Worm (Caenorhabditis elegans) whole organism, L3 larva: ENCODE data around the gene C29H12.2.

ENCODE experiments used
- R02D3.7 ChIP-seq: fragments of 150-350 bp; optimal IDR thresholded peaks from 2 replicates; lab custom pipeline; 2014; ENCODE audit warnings: missing biosample characterization, missing genetic modification characterization
- mdl-1 ChIP-seq: fragments of 150-350 bp; optimal IDR thresholded peaks from 2 replicates; lab custom pipeline; 2014; ENCODE audit warnings: missing biosample characterization, missing genetic modification characterization
- nhr-12 ChIP-seq: fragments of 150-350 bp; optimal IDR thresholded peaks from 2 replicates; lab custom pipeline; 2014; ENCODE audit warnings: missing biosample characterization, missing genetic modification characterization
- pha-4 ChIP-seq: fragments of 150-350 bp; optimal IDR thresholded peaks from 2 replicates; lab custom pipeline; 2014; ENCODE audit warnings: missing biosample characterization, missing genetic modification reagents, missing genetic modification characterization

DNA sequence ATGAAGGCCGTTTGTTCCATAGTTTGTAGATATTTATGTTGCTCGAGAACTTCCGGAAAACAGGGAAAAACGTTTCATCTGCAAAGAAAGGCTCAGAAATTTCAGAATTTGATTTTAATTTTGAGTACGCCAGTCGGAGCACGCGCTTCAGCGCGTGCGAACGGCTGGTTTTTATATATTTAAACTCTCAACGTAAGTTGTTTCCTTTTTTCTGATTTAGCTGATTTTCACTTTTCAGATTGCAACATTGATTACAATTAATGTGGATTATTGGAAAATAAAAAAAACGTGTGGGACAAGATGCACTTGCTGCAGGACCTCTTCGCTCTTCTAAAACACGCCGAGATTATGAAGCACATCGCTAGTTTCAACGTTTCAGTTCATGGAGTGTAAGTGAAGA lies 41.0 kb upstream of the C29H12.2 start, which contains the start of gene F21H12.3:
- TF ChIP-seq pha-4 (tag; lab: Kevin White, UChicago) (no peak), mdl-1 (tag; lab: Kevin White, UChicago) (no peak), nhr-12 (tag; lab: Kevin White, UChicago) (no peak), R02D3.7 (tag; lab: Kevin White, UChicago) (no peak)
